Worm (Caenorhabditis elegans) whole organism, L4/young adult: Measurements from ENCODE around the gene F52G3.1.

ENCODE experiments used
- W03F9.2 ChIP-seq: fragments of 150-350 bp; optimal IDR thresholded peaks from 2 replicates; lab custom pipeline; 2014; ENCODE audit warnings: missing biosample characterization, missing genetic modification characterization
- dao-5 ChIP-seq: sonication (generic microtip); optimal IDR thresholded peaks from 2 replicates; lab custom pipeline; 2016; ENCODE audit warnings: missing genotype, missing genetic modification characterization, moderate library complexity, missing compliant biosample characterization
- him-1 ChIP-seq: sonication (generic microtip); optimal IDR thresholded peaks from 2 replicates; lab custom pipeline; 2016; ENCODE audit warnings: missing genotype, missing genetic modification reagents, missing genetic modification characterization, missing compliant biosample characterization

Gene F52G3.1

ce11 chrX:16963519-16963971 lies at the start of gene F52G3.1, which contains the start of gene F52G3.7:
TSS of gene F52G3.1 (plus strand) at chrX:16963871.
TSS of gene F52G3.7 (plus strand) at chrX:16963921.
- TF ChIP-seq him-1 (tag; lab: Kevin White, UChicago) (no peak), dao-5 (tag; lab: Kevin White, UChicago) (no peak), W03F9.2 (tag; lab: Kevin White, UChicago) (no peak)

ce11 chrX:16919468-16919867 lies 44.2 kb upstream of the F52G3.1 start:
- TF ChIP-seq dao-5 (tag; lab: Kevin White, UChicago) (no peak), him-1 (tag; lab: Kevin White, UChicago) (no peak), W03F9.2 (tag; lab: Kevin White, UChicago) (no peak)

ce11 chrX:16921533-16921932 lies 42.1 kb upstream of the F52G3.1 start, which contains the start of gene fbxb-114:
TSS of gene fbxb-114 (plus strand) at chrX:16921833.
- TF ChIP-seq him-1 (tag; lab: Kevin White, UChicago), result no peak
- no peak for TF ChIP-seq dao-5 (tag; lab: Kevin White, UChicago)
- no peak for TF ChIP-seq W03F9.2 (tag; lab: Kevin White, UChicago)

ce11 chrX:16923636-16924035 lies 40.0 kb upstream of the F52G3.1 start, which contains the start of gene C30E1.4:
TSS of gene C30E1.4 (plus strand) at chrX:16923936.
- TF ChIP-seq dao-5 (tag; lab: Kevin White, UChicago) (no peak), him-1 (tag; lab: Kevin White, UChicago) (no peak), W03F9.2 (tag; lab: Kevin White, UChicago) (no peak)

- TF ChIP-seq dao-5 (tag; lab: Kevin White, UChicago) (no peak), him-1 (tag; lab: Kevin White, UChicago) (no peak), W03F9.2 (tag; lab: Kevin White, UChicago) (no peak)
Measured at ce11 chrX:16925343-16925742, 38.3 kb upstream of the F52G3.1 start.

- no peak for TF ChIP-seq W03F9.2 (tag; lab: Kevin White, UChicago)
- TF ChIP-seq him-1 (tag; lab: Kevin White, UChicago), result peak; percentile 52
Measured at ce11 chrX:16928087-16928486, 35.6 kb upstream of the F52G3.1 start.

ce11 chrX:16929560-16930332 lies 33.9 kb upstream of the F52G3.1 start:
- peak; percentile 64 for TF ChIP-seq dao-5 (tag; lab: Kevin White, UChicago)
- peak; percentile 90 for TF ChIP-seq W03F9.2 (tag; lab: Kevin White, UChicago)
- TF ChIP-seq him-1 (tag; lab: Kevin White, UChicago), result peak; percentile 96

ce11 chrX:16930333-16930621 lies 33.4 kb upstream of the F52G3.1 start:
- TF ChIP-seq him-1 (tag; lab: Kevin White, UChicago), result no peak
- TF ChIP-seq dao-5 (tag; lab: Kevin White, UChicago), result no peak
- no peak for TF ChIP-seq W03F9.2 (tag; lab: Kevin White, UChicago)

- TF ChIP-seq him-1 (tag; lab: Kevin White, UChicago), result peak; percentile 36
- peak; percentile 62 for TF ChIP-seq dao-5 (tag; lab: Kevin White, UChicago)
- no peak for TF ChIP-seq W03F9.2 (tag; lab: Kevin White, UChicago)
Measured at ce11 chrX:16930663-16931097, 33.0 kb upstream of the F52G3.1 start.

ce11 chrX:16931255-16932023 lies 32.2 kb upstream of the F52G3.1 start:
- TF ChIP-seq him-1 (tag; lab: Kevin White, UChicago), result no peak
- no peak for TF ChIP-seq W03F9.2 (tag; lab: Kevin White, UChicago)
- TF ChIP-seq dao-5 (tag; lab: Kevin White, UChicago), result no peak

ce11 chrX:16942316-16942715 lies 21.4 kb upstream of the F52G3.1 start:
- no peak for TF ChIP-seq dao-5 (tag; lab: Kevin White, UChicago)
- TF ChIP-seq him-1 (tag; lab: Kevin White, UChicago), result no peak
- no peak for TF ChIP-seq W03F9.2 (tag; lab: Kevin White, UChicago)

ce11 chrX:16943934-16944914 lies 19.4 kb upstream of the F52G3.1 start:
- TF ChIP-seq him-1 (tag; lab: Kevin White, UChicago), result peak; percentile 30
- TF ChIP-seq W03F9.2 (tag; lab: Kevin White, UChicago), result no peak
